Fruit fly (Drosophila melanogaster) whole organism, embryonic: ENCODE measurements around the gene CG32073.

Experiments used
- Atf3 ChIP-seq: fragments of 200-800 bp; sonication (Bioruptor generic); optimal IDR thresholded peaks from 3 replicates; lab custom pipeline; 2016; ENCODE audit warnings: missing biosample characterization, missing genetic modification characterization
- B-H2 ChIP-seq: fragments of 200-800 bp; sonication (Bioruptor generic); optimal IDR thresholded peaks from 2 replicates; lab custom pipeline; 2018; ENCODE audit warnings: missing biosample characterization, mild to moderate bottlenecking, missing genetic modification characterization
- Bteb2 ChIP-seq: fragments of 200-800 bp; sonication (Bioruptor generic); optimal IDR thresholded peaks from 2 replicates; lab custom pipeline; 2016; ENCODE audit warnings: missing biosample characterization, missing genetic modification characterization
- CG1024 ChIP-seq: fragments of 200-800 bp; sonication (Bioruptor generic); IDR thresholded peaks from 2 replicates; pipeline ENCODE4 v1.3.6; 2022; ENCODE audit warnings: missing biosample characterization, missing genetic modification characterization
- CG12071 ChIP-seq: fragments of 200-800 bp; sonication (Bioruptor generic); optimal IDR thresholded peaks from 3 replicates; lab custom pipeline; 2018; ENCODE audit warnings: missing biosample characterization, mild to moderate bottlenecking, missing genetic modification characterization
- CG13123 ChIP-seq: fragments of 200-800 bp; sonication (Bioruptor generic); optimal IDR thresholded peaks from 2 replicates; lab custom pipeline; 2016; ENCODE audit warnings: missing biosample characterization, missing genetic modification characterization
- CG13424 ChIP-seq: fragments of 200-800 bp; sonication (Bioruptor generic); optimal IDR thresholded peaks from 2 replicates; lab custom pipeline; 2019; ENCODE audit warnings: missing biosample characterization, mild to moderate bottlenecking, missing genetic modification characterization, moderate library complexity
- CG15479 ChIP-seq: fragments of 200-800 bp; sonication (Bioruptor generic); optimal IDR thresholded peaks from 3 replicates; lab custom pipeline; 2019; ENCODE audit warnings: missing biosample characterization, mild to moderate bottlenecking, missing genetic modification characterization, moderate library complexity
- CG1602 ChIP-seq: fragments of 200-800 bp; sonication (Bioruptor generic); optimal IDR thresholded peaks from 3 replicates; lab custom pipeline; 2016; ENCODE audit warnings: missing biosample characterization, missing genetic modification characterization
- CG17186 ChIP-seq: fragments of 200-800 bp; sonication (Bioruptor generic); optimal IDR thresholded peaks from 3 replicates; lab custom pipeline; 2017; ENCODE audit warnings: missing biosample characterization, missing genetic modification reagents, missing genetic modification characterization
- CG2120 ChIP-seq: fragments of 200-800 bp; sonication (Bioruptor generic); optimal IDR thresholded peaks from 3 replicates; lab custom pipeline; 2016; ENCODE audit warnings: missing biosample characterization, missing genetic modification characterization
- CG33213 ChIP-seq: fragments of 200-800 bp; sonication (Bioruptor generic); optimal IDR thresholded peaks from 3 replicates; lab custom pipeline; 2016; ENCODE audit warnings: missing biosample characterization, missing genetic modification characterization
- CG3726 ChIP-seq: fragments of 200-800 bp; sonication (Bioruptor generic); IDR thresholded peaks from 3 replicates; pipeline ENCODE4, ENCODE4 v1.3.6; 2022; ENCODE audit warnings: missing biosample characterization, missing genetic modification characterization
- CG6854 ChIP-seq: fragments of 200-800 bp; sonication (Bioruptor generic); optimal IDR thresholded peaks from 3 replicates; lab custom pipeline; 2017; ENCODE audit warnings: missing biosample characterization, mild to moderate bottlenecking, missing genetic modification characterization
- CG8359 ChIP-seq: fragments of 200-800 bp; sonication (Bioruptor generic); optimal IDR thresholded peaks from 2 replicates; lab custom pipeline; 2017; ENCODE audit warnings: missing biosample characterization, mild to moderate bottlenecking, missing genetic modification characterization, borderline replicate concordance
- CG9727 ChIP-seq: fragments of 200-800 bp; sonication (Bioruptor generic); optimal IDR thresholded peaks from 3 replicates; lab custom pipeline; 2017; ENCODE audit warnings: missing biosample characterization, mild to moderate bottlenecking, missing genetic modification characterization
- D ChIP-seq, 2 experiments: fragments of 200-800 bp in 1 of 2; fragments of >200 bp in 1 of 2; sonication (Bioruptor generic) in 1 of 2; optimal IDR thresholded peaks; 2 replicates in 1 of 2; 3 replicates in 1 of 2; lab custom pipeline; 2017; ENCODE audit warnings: mild to moderate bottlenecking in 1 of 2, missing biosample characterization in 1 of 2, missing genetic modification characterization in 1 of 2, missing genetic modification reagents in 1 of 2
- HLH4C ChIP-seq: fragments of 200-800 bp; sonication (Bioruptor generic); IDR thresholded peaks from 3 replicates; pipeline ENCODE4 v1.3.6; 2022; ENCODE audit warnings: missing biosample characterization, missing genetic modification characterization; ENCODE audit not compliant: partially characterized antibody
- Hey ChIP-seq: fragments of 200-800 bp; sonication (Bioruptor generic); optimal IDR thresholded peaks from 3 replicates; lab custom pipeline; 2018; ENCODE audit warnings: missing biosample characterization, mild to moderate bottlenecking, missing genetic modification characterization
- Hr78 ChIP-seq, 2 experiments: fragments of 200-800 bp in 1 of 2; fragments of >200 bp in 1 of 2; sonication (Bioruptor generic) in 1 of 2; optimal IDR thresholded peaks; 2 replicates each; lab custom pipeline; 2017 to 2019; ENCODE audit warnings: missing biosample characterization in 2 of 2, missing genetic modification characterization in 2 of 2, mild to moderate bottlenecking in 1 of 2, moderate library complexity in 1 of 2
- Myb ChIP-seq: fragments of 200-800 bp; sonication (Bioruptor generic); optimal IDR thresholded peaks from 2 replicates; lab custom pipeline; 2016; ENCODE audit warnings: missing biosample characterization, missing genetic modification characterization
- NK7.1 ChIP-seq: fragments of 200-800 bp; sonication (Bioruptor generic); optimal IDR thresholded peaks from 3 replicates; lab custom pipeline; 2016; ENCODE audit warnings: missing biosample characterization, missing genetic modification characterization
- Optix ChIP-seq: fragments of 200-800 bp; sonication (Bioruptor generic); IDR thresholded peaks from 3 replicates; pipeline ENCODE4 v1.3.6; 2022; ENCODE audit warnings: missing biosample characterization, missing genetic modification characterization
- Scr ChIP-seq: fragments of 200-800 bp; sonication (Bioruptor generic); IDR thresholded peaks from 2 replicates; pipeline ENCODE4 v1.3.6; 2022; ENCODE audit warnings: missing biosample characterization, missing genetic modification characterization; ENCODE audit not compliant: partially characterized antibody
- Tbp ChIP-seq: fragments of >200 bp; optimal IDR thresholded peaks from 2 replicates; lab custom pipeline; 2018; ENCODE audit warnings: missing biosample characterization, missing genetic modification characterization
- ac ChIP-seq: fragments of 200-800 bp; sonication (Bioruptor generic); optimal IDR thresholded peaks from 3 replicates; lab custom pipeline; 2017; ENCODE audit warnings: missing biosample characterization, mild to moderate bottlenecking, missing genetic modification characterization
- ara ChIP-seq: fragments of 200-800 bp; sonication (Bioruptor generic); IDR thresholded peaks from 2 replicates; pipeline ENCODE4 v1.3.6; 2022; ENCODE audit warnings: missing biosample characterization, missing genetic modification characterization
- ase ChIP-seq: fragments of 200-800 bp; sonication (Bioruptor generic); IDR thresholded peaks from 3 replicates; pipeline ENCODE4 v1.3.6; 2022; ENCODE audit warnings: missing biosample characterization, missing genetic modification characterization
- bab2 ChIP-seq: fragments of 200-800 bp; sonication (Bioruptor generic); optimal IDR thresholded peaks from 2 replicates; lab custom pipeline; 2016; ENCODE audit warnings: missing biosample characterization, missing genetic modification characterization
- crp ChIP-seq, 2 experiments: fragments of 200-800 bp; sonication (Bioruptor generic); optimal IDR thresholded peaks; 2 replicates in 1 of 2; 3 replicates in 1 of 2; lab custom pipeline; 2017; ENCODE audit warnings: missing biosample characterization in 2 of 2, missing genetic modification characterization in 2 of 2, mild to moderate bottlenecking in 1 of 2, moderate library complexity in 1 of 2
- dati ChIP-seq: fragments of 200-800 bp; sonication (Bioruptor generic); IDR thresholded peaks from 2 replicates; pipeline ENCODE4 v1.3.6; 2022; ENCODE audit warnings: missing biosample characterization, missing genetic modification characterization
- dm ChIP-seq: fragments of 200-800 bp; sonication (Bioruptor generic); optimal IDR thresholded peaks from 3 replicates; lab custom pipeline; 2016; ENCODE audit warnings: missing biosample characterization, missing genetic modification characterization
- dysf ChIP-seq: fragments of 200-800 bp; sonication (Bioruptor generic); IDR thresholded peaks from 3 replicates; pipeline ENCODE4 v1.3.6; 2022; ENCODE audit warnings: missing biosample characterization, missing genetic modification characterization
- grn ChIP-seq: fragments of 200-800 bp; sonication (Bioruptor generic); optimal IDR thresholded peaks from 3 replicates; lab custom pipeline; 2017; ENCODE audit warnings: missing biosample characterization, missing genetic modification characterization
- gro ChIP-seq: fragments of 200-800 bp; sonication (Bioruptor generic); optimal IDR thresholded peaks from 2 replicates; lab custom pipeline; 2016; ENCODE audit warnings: missing biosample characterization, missing genetic modification characterization
- hbn ChIP-seq: fragments of 200-800 bp; sonication (Bioruptor generic); IDR thresholded peaks from 2 replicates; pipeline ENCODE4 v1.3.6; 2022; ENCODE audit warnings: missing biosample characterization, missing genetic modification characterization; ENCODE audit not compliant: partially characterized antibody
- lbe ChIP-seq: fragments of 200-800 bp; sonication (Bioruptor generic); optimal IDR thresholded peaks from 2 replicates; lab custom pipeline; 2016; ENCODE audit warnings: missing biosample characterization, mild to moderate bottlenecking, missing genetic modification characterization
- lola ChIP-seq, 3 experiments: fragments of >200 bp in 2 of 3; fragments of 200-800 bp in 1 of 3; sonication (Bioruptor generic) in 1 of 3; optimal IDR thresholded peaks; 2 replicates each; lab custom pipeline; 2017 to 2019; ENCODE audit warnings: missing biosample characterization in 3 of 3, missing genetic modification characterization in 3 of 3, mild to moderate bottlenecking in 1 of 3, moderate library complexity in 1 of 3
- mld ChIP-seq: fragments of 200-800 bp; sonication (Bioruptor generic); IDR thresholded peaks from 3 replicates; pipeline ENCODE4 v1.3.6; 2022; ENCODE audit warnings: missing biosample characterization, missing genetic modification characterization; ENCODE audit not compliant: partially characterized antibody
- nerfin-2 ChIP-seq: fragments of 200-800 bp; sonication (Bioruptor generic); IDR thresholded peaks from 2 replicates; pipeline ENCODE4 v1.3.6; 2022; ENCODE audit warnings: missing biosample characterization, missing genetic modification characterization; ENCODE audit not compliant: partially characterized antibody
- nom ChIP-seq: fragments of 200-800 bp; sonication (Bioruptor generic); optimal IDR thresholded peaks from 2 replicates; lab custom pipeline; 2017; ENCODE audit warnings: missing biosample characterization, missing genetic modification characterization, mild to moderate bottlenecking, moderate library complexity, missing genetic modification reagents
- org-1 ChIP-seq: fragments of 200-800 bp; sonication (Bioruptor generic); optimal IDR thresholded peaks from 2 replicates; lab custom pipeline; 2017; ENCODE audit warnings: missing biosample characterization, missing genetic modification characterization
- p53 ChIP-seq: fragments of 200-800 bp; sonication (Bioruptor generic); optimal IDR thresholded peaks from 2 replicates; lab custom pipeline; 2016; ENCODE audit warnings: missing biosample characterization, missing genetic modification characterization
- phol ChIP-seq: fragments of 200-800 bp; sonication (Bioruptor generic); optimal IDR thresholded peaks from 3 replicates; lab custom pipeline; 2018; ENCODE audit warnings: missing biosample characterization, mild to moderate bottlenecking, missing genetic modification characterization, moderate library complexity
- sens-2 ChIP-seq: fragments of 200-800 bp; sonication (Bioruptor generic); IDR thresholded peaks from 2 replicates; pipeline ENCODE4 v1.3.6; 2022; ENCODE audit warnings: missing biosample characterization, missing genetic modification characterization
- sim ChIP-seq: fragments of 200-800 bp; sonication (Bioruptor generic); IDR thresholded peaks from 2 replicates; pipeline ENCODE4 v1.3.6; 2022; ENCODE audit warnings: missing biosample characterization, missing genetic modification characterization
- sob ChIP-seq: fragments of 200-800 bp; sonication (Bioruptor generic); IDR thresholded peaks from 2 replicates; pipeline ENCODE4 v1.3.6; 2022; ENCODE audit warnings: missing biosample characterization, missing genetic modification characterization
- trem ChIP-seq: fragments of 200-800 bp; optimal IDR thresholded peaks from 3 replicates; lab custom pipeline; 2019; ENCODE audit warnings: missing biosample characterization, mild to moderate bottlenecking, missing genetic modification characterization, moderate library complexity
- vvl ChIP-seq: fragments of 200-800 bp; sonication (Bioruptor generic); IDR thresholded peaks from 2 replicates; pipeline ENCODE4 v1.3.6; 2022; ENCODE audit warnings: missing biosample characterization, missing genetic modification characterization
- zf30C ChIP-seq: fragments of 200-800 bp; sonication (Bioruptor generic); optimal IDR thresholded peaks from 3 replicates; lab custom pipeline; 2018; ENCODE audit warnings: missing biosample characterization, mild to moderate bottlenecking, missing genetic modification characterization

Gene CG32073

dm6 chr3L:11061200-11061599 lies 46.2 kb downstream of the CG32073 start, which contains the start of the genes CG6321 and Blos2 (continued):
- TF ChIP-seq nom: peak; percentile 20
- TF ChIP-seq sim: no peak
- TF ChIP-seq lbe (GFP tag; lab: Kevin White, UChicago): peak; percentile 58
- TF ChIP-seq CG9727 (GFP tag; lab: Kevin White, UChicago): peak; percentile 64
- TF ChIP-seq bab2: peak; percentile 61
- no peak for TF ChIP-seq D (optimal IDR thresholded peaks at IDR 0.05; lab: Kevin White, UChicago)
- peak; percentile 61 for TF ChIP-seq D (GFP tag; optimal IDR thresholded peaks at IDR 0.05; lab: Kevin White, UChicago)
- TF ChIP-seq grn (GFP tag; lab: Kevin White, UChicago): peak; percentile 21
- peak; percentile 84 for TF ChIP-seq CG13424 (tag; lab: Kevin White, UChicago)
- peak; percentile 39; the same call in 1 of the 3 replicates for TF ChIP-seq ase (GFP tag; lab: Robert Waterston, UW)
- no peak for TF ChIP-seq Myb (GFP tag; lab: Kevin White, UChicago)
- TF ChIP-seq Atf3: no peak
- TF ChIP-seq p53: no peak
- peak; percentile 30 to 84 for TF ChIP-seq crp (GFP tag; optimal IDR thresholded peaks at IDR 0.05; lab: Kevin White, UChicago)
- TF ChIP-seq CG15479 (GFP tag; lab: Kevin White, UChicago): no peak
- TF ChIP-seq CG8359 (GFP tag; lab: Kevin White, UChicago): peak; percentile 30
- TF ChIP-seq ac (GFP tag; lab: Kevin White, UChicago): no peak
- peak; percentile 76 for TF ChIP-seq sob (GFP tag; lab: Robert Waterston, UW)
- TF ChIP-seq CG33213 (GFP tag; lab: Kevin White, UChicago): peak; percentile 46
- TF ChIP-seq CG1602 (GFP tag; lab: Kevin White, UChicago): peak; percentile 51
- TF ChIP-seq Scr: no peak
- peak; percentile 15 for TF ChIP-seq CG13123 (GFP tag; lab: Kevin White, UChicago)
- TF ChIP-seq hbn (GFP tag; lab: Robert Waterston, UW): no peak
- TF ChIP-seq sens-2 (GFP tag; lab: Robert Waterston, UW): no peak
- TF ChIP-seq Hey (tag; lab: Kevin White, UChicago): no peak
- peak; percentile 82 for TF ChIP-seq CG2120 (GFP tag; lab: Kevin White, UChicago)
- no peak for TF ChIP-seq mld (GFP tag; lab: Robert Waterston, UW)
- no peak for TF ChIP-seq HLH4C
- TF ChIP-seq nerfin-2 (GFP tag; lab: Robert Waterston, UW): no peak
- peak; percentile 80 for TF ChIP-seq CG6854 (GFP tag; lab: Kevin White, UChicago)
- peak; percentile 88 for TF ChIP-seq vvl (GFP tag; lab: Robert Waterston, UW)
- no peak for TF ChIP-seq dati (GFP tag; lab: Robert Waterston, UW)
- TF ChIP-seq gro (GFP tag; lab: Kevin White, UChicago): peak; percentile 5
- TF ChIP-seq CG12071 (GFP tag; lab: Kevin White, UChicago): peak; percentile 57
- TF ChIP-seq Bteb2 (GFP tag; lab: Kevin White, UChicago): peak; percentile 57
- TF ChIP-seq CG17186 (GFP tag; lab: Kevin White, UChicago): no peak
- no peak for TF ChIP-seq dm (GFP tag; lab: Kevin White, UChicago)
- no peak for TF ChIP-seq zf30C (GFP tag; lab: Kevin White, UChicago)
- TF ChIP-seq lola (GFP tag; optimal IDR thresholded peaks at IDR 0.05; lab: Kevin White, UChicago): peak in 1 of 3 experiments; percentile 72
- TF ChIP-seq Tbp (GFP tag; lab: Kevin White, UChicago): no peak
- peak; percentile 25 for TF ChIP-seq NK7.1
- no peak for TF ChIP-seq Optix (GFP tag; lab: Robert Waterston, UW)
- TF ChIP-seq CG3726 (GFP tag; lab: Robert Waterston, UW): no peak
- TF ChIP-seq phol: peak; percentile 81
- TF ChIP-seq CG1024: 0 out of 2 replicates have a peak, but pooled peaks have one; percentile 6
- peak in 1 of 2 experiments; percentile 31 for TF ChIP-seq Hr78 (GFP tag; optimal IDR thresholded peaks at IDR 0.05; lab: Kevin White, UChicago)
- peak; percentile 88 for TF ChIP-seq dysf (GFP tag; lab: Robert Waterston, UW)
- 0 out of 2 replicates have a peak, but pooled peaks have one; percentile 34 for TF ChIP-seq ara (GFP tag; lab: Robert Waterston, UW)
- TF ChIP-seq B-H2 (GFP tag; lab: Kevin White, UChicago): peak; percentile 48
- TF ChIP-seq org-1 (GFP tag; lab: Kevin White, UChicago): peak; percentile 63
- TF ChIP-seq trem (tag; lab: Kevin White, UChicago): peak; percentile 68
